Worm (Caenorhabditis elegans): ENCODE data around the gene C41G6.12.

- no peak for TF ChIP-seq ceh-30 (tag; optimal IDR thresholded peaks at IDR 0.05)
- TF ChIP-seq pha-4 (tag; optimal IDR thresholded peaks at IDR 0.05): no peak
- no peak for TF ChIP-seq nhr-11 (tag; optimal IDR thresholded peaks at IDR 0.05)
Observed at ce11 chrV:15252082-15252481, 44.5 kb upstream of the C41G6.12 start, which contains the start of gene srbc-76.

Data from whole organism, late embryonic.